Fruit fly (Drosophila melanogaster) whole organism, embryonic: ENCODE measurements around the gene CG33191.

ENCODE experiments used
- Atf3 ChIP-seq: fragments of 200-800 bp; sonication (Bioruptor generic); optimal IDR thresholded peaks from 3 replicates; lab custom pipeline; 2016; ENCODE audit warnings: missing biosample characterization, missing genetic modification characterization
- CG10274 ChIP-seq: fragments of 200-800 bp; sonication (Bioruptor generic); optimal IDR thresholded peaks from 3 replicates; lab custom pipeline; 2017; ENCODE audit warnings: missing biosample characterization, mild to moderate bottlenecking, missing genetic modification characterization
- CG1529 ChIP-seq: fragments of 200-800 bp; sonication (Bioruptor generic); optimal IDR thresholded peaks from 3 replicates; lab custom pipeline; 2018; ENCODE audit warnings: missing biosample characterization, missing genetic modification characterization
- CG1603 ChIP-seq: fragments of 200-800 bp; sonication (Bioruptor generic); optimal IDR thresholded peaks from 2 replicates; lab custom pipeline; 2019; ENCODE audit warnings: missing biosample characterization, mild to moderate bottlenecking, missing genetic modification characterization, moderate library complexity
- CG17186 ChIP-seq: fragments of 200-800 bp; sonication (Bioruptor generic); optimal IDR thresholded peaks from 3 replicates; lab custom pipeline; 2017; ENCODE audit warnings: missing biosample characterization, missing genetic modification reagents, missing genetic modification characterization
- CG2129 ChIP-seq: fragments of 200-800 bp; sonication (Bioruptor generic); IDR thresholded peaks from 2 replicates; pipeline ENCODE4 v1.3.6; 2022; ENCODE audit warnings: missing biosample characterization, missing genetic modification characterization; ENCODE audit not compliant: partially characterized antibody
- CG4328 ChIP-seq: fragments of 200-800 bp; sonication (Bioruptor generic); optimal IDR thresholded peaks from 3 replicates; lab custom pipeline; 2017; ENCODE audit warnings: missing biosample characterization, missing genetic modification reagents, missing genetic modification characterization
- CG6791 ChIP-seq: fragments of 200-800 bp; sonication (Bioruptor generic); IDR thresholded peaks from 3 replicates; pipeline ENCODE4 v1.3.6; 2022; ENCODE audit warnings: missing biosample characterization, missing genetic modification characterization; ENCODE audit not compliant: partially characterized antibody
- CG6813 ChIP-seq: fragments of 200-800 bp; sonication (Bioruptor generic); optimal IDR thresholded peaks from 2 replicates; lab custom pipeline; 2017; ENCODE audit warnings: missing biosample characterization, missing genetic modification characterization, mild to moderate bottlenecking, moderate library complexity, missing genetic modification reagents
- CG7963 ChIP-seq: fragments of 200-800 bp; sonication (Bioruptor generic); IDR thresholded peaks from 3 replicates; pipeline ENCODE4 v1.3.6; 2022; ENCODE audit warnings: missing biosample characterization, missing genetic modification characterization; ENCODE audit not compliant: partially characterized antibody
- Camta ChIP-seq: fragments of 200-800 bp; sonication (Bioruptor generic); optimal IDR thresholded peaks from 2 replicates; lab custom pipeline; 2016; ENCODE audit warnings: missing biosample characterization, missing genetic modification characterization
- D ChIP-seq, 2 experiments: fragments of 200-800 bp in 1 of 2; fragments of >200 bp in 1 of 2; sonication (Bioruptor generic) in 1 of 2; optimal IDR thresholded peaks; 2 replicates in 1 of 2; 3 replicates in 1 of 2; lab custom pipeline; 2017; ENCODE audit warnings: mild to moderate bottlenecking in 1 of 2, missing biosample characterization in 1 of 2, missing genetic modification characterization in 1 of 2, missing genetic modification reagents in 1 of 2
- D19A ChIP-seq: fragments of 200-800 bp; optimal IDR thresholded peaks from 3 replicates; lab custom pipeline; 2019; ENCODE audit warnings: missing biosample characterization, mild to moderate bottlenecking, missing genetic modification characterization, moderate library complexity
- Dp ChIP-seq: fragments of 200-800 bp; sonication (Bioruptor generic); optimal IDR thresholded peaks from 2 replicates; lab custom pipeline; 2018; ENCODE audit warnings: missing biosample characterization, mild to moderate bottlenecking, missing genetic modification characterization, moderate library complexity
- E2f2 ChIP-seq: fragments of 200-800 bp; sonication (Bioruptor generic); IDR thresholded peaks from 2 replicates; pipeline ENCODE4 v1.3.6; 2022; ENCODE audit warnings: missing biosample characterization, missing genetic modification characterization
- Elba2 ChIP-seq: fragments of 200-800 bp; sonication (Bioruptor generic); optimal IDR thresholded peaks from 3 replicates; lab custom pipeline; 2016; ENCODE audit warnings: missing biosample characterization, missing genetic modification characterization
- HmgZ ChIP-seq: fragments of 200-800 bp; sonication (Bioruptor generic); optimal IDR thresholded peaks from 2 replicates; lab custom pipeline; 2018; ENCODE audit warnings: missing biosample characterization, mild to moderate bottlenecking, missing genetic modification characterization
- Hmr ChIP-seq: fragments of 200-800 bp; sonication (Bioruptor generic); optimal IDR thresholded peaks from 3 replicates; lab custom pipeline; 2017; ENCODE audit warnings: mild to moderate bottlenecking, missing biosample characterization, missing genetic modification reagents, missing genetic modification characterization
- Lim3 ChIP-seq: fragments of 200-800 bp; sonication (Bioruptor generic); IDR thresholded peaks from 2 replicates; pipeline ENCODE4 v1.3.6; 2022; ENCODE audit warnings: missing biosample characterization, missing genetic modification characterization
- Ptx1 ChIP-seq: fragments of 200-800 bp; sonication (Bioruptor generic); IDR thresholded peaks from 2 replicates; pipeline ENCODE4 v1.3.6; 2022; ENCODE audit warnings: missing biosample characterization, missing genetic modification characterization
- TFAM ChIP-seq: fragments of 200-800 bp; sonication (Bioruptor generic); optimal IDR thresholded peaks from 2 replicates; lab custom pipeline; 2017; ENCODE audit warnings: missing biosample characterization, missing genetic modification characterization, inconsistent platforms
- Xrp1 ChIP-seq: fragments of 200-800 bp; sonication (Bioruptor generic); IDR thresholded peaks from 2 replicates; pipeline ENCODE4 v1.3.6; 2022; ENCODE audit warnings: missing biosample characterization, missing genetic modification characterization
- amos ChIP-seq: fragments of 200-800 bp; sonication (Bioruptor generic); IDR thresholded peaks from 2 replicates; pipeline ENCODE4 v1.3.6; 2022; ENCODE audit warnings: missing biosample characterization, missing genetic modification characterization; ENCODE audit not compliant: partially characterized antibody
- caup ChIP-seq: fragments of 200-800 bp; sonication (Bioruptor generic); optimal IDR thresholded peaks from 3 replicates; lab custom pipeline; 2017; ENCODE audit warnings: missing biosample characterization, mild to moderate bottlenecking, missing genetic modification characterization, moderate library complexity; ENCODE audit not compliant: severe bottlenecking
- cwo ChIP-seq: fragments of 200-800 bp; sonication (Bioruptor generic); optimal IDR thresholded peaks from 3 replicates; lab custom pipeline; 2017; ENCODE audit warnings: missing biosample characterization, missing genetic modification characterization, mild to moderate bottlenecking, moderate library complexity, missing genetic modification reagents
- gce ChIP-seq: fragments of 200-800 bp; sonication (Bioruptor generic); IDR thresholded peaks from 3 replicates; pipeline ENCODE4 v1.3.6; 2022; ENCODE audit warnings: missing biosample characterization, missing genetic modification characterization
- grn ChIP-seq: fragments of 200-800 bp; sonication (Bioruptor generic); optimal IDR thresholded peaks from 3 replicates; lab custom pipeline; 2017; ENCODE audit warnings: missing biosample characterization, missing genetic modification characterization
- gsb-n ChIP-seq: fragments of 200-800 bp; sonication (Bioruptor generic); optimal IDR thresholded peaks from 3 replicates; lab custom pipeline; 2018; ENCODE audit warnings: missing biosample characterization, mild to moderate bottlenecking, missing genetic modification characterization
- lab ChIP-seq: fragments of 200-800 bp; sonication (Bioruptor generic); optimal IDR thresholded peaks from 3 replicates; lab custom pipeline; 2017; ENCODE audit warnings: missing biosample characterization, missing genetic modification characterization, mild to moderate bottlenecking, moderate library complexity, missing genetic modification reagents
- lmd ChIP-seq: fragments of 200-800 bp; sonication (Bioruptor generic); IDR thresholded peaks from 2 replicates; pipeline ENCODE4 v1.3.6; 2022; ENCODE audit warnings: missing biosample characterization, missing genetic modification characterization
- peb ChIP-seq: fragments of 200-800 bp; sonication (Bioruptor generic); IDR thresholded peaks from 2 replicates; pipeline ENCODE4 v1.3.6; 2022; ENCODE audit warnings: missing biosample characterization, missing genetic modification characterization
- pho ChIP-seq: fragments of 200-800 bp; sonication (Bioruptor generic); optimal IDR thresholded peaks from 2 replicates; lab custom pipeline; 2016; ENCODE audit warnings: missing biosample characterization, missing genetic modification characterization
- run ChIP-seq: fragments of 200-800 bp; sonication (Bioruptor generic); optimal IDR thresholded peaks from 3 replicates; lab custom pipeline; 2018; ENCODE audit warnings: missing biosample characterization, mild to moderate bottlenecking, missing genetic modification characterization
- sens ChIP-seq: fragments of 200-800 bp; sonication (Bioruptor generic); peaks from one replicate; lab custom pipeline; 2016; ENCODE audit warnings: missing biosample characterization, missing genetic modification characterization
- so ChIP-seq: fragments of 200-800 bp; sonication (Bioruptor generic); IDR thresholded peaks from 3 replicates; pipeline ENCODE4 v1.3.6; 2022; ENCODE audit warnings: missing biosample characterization, missing genetic modification characterization
- sqz ChIP-seq: fragments of 200-800 bp; sonication (Bioruptor generic); optimal IDR thresholded peaks from 3 replicates; lab custom pipeline; 2018; ENCODE audit warnings: missing biosample characterization, mild to moderate bottlenecking, missing genetic modification characterization
- toy ChIP-seq: fragments of 200-800 bp; sonication (Bioruptor generic); IDR thresholded peaks from 2 replicates; pipeline ENCODE4 v1.3.6; 2022; ENCODE audit warnings: missing biosample characterization, missing genetic modification characterization
- trem ChIP-seq: fragments of 200-800 bp; optimal IDR thresholded peaks from 3 replicates; lab custom pipeline; 2019; ENCODE audit warnings: missing biosample characterization, mild to moderate bottlenecking, missing genetic modification characterization, moderate library complexity
- tx ChIP-seq: fragments of 200-800 bp; sonication (Bioruptor generic); optimal IDR thresholded peaks from 2 replicates; lab custom pipeline; 2016; ENCODE audit warnings: missing biosample characterization, missing genetic modification characterization
- wek ChIP-seq: fragments of 200-800 bp; sonication (Bioruptor generic); optimal IDR thresholded peaks from 3 replicates; lab custom pipeline; 2018; ENCODE audit warnings: missing biosample characterization, mild to moderate bottlenecking, missing genetic modification characterization, moderate library complexity
- zfh1 ChIP-seq: fragments of 200-800 bp; sonication (Bioruptor generic); IDR thresholded peaks from 3 replicates; pipeline ENCODE4 v1.3.6; 2022; ENCODE audit warnings: missing biosample characterization, missing genetic modification characterization

The CG33191 gene

dm6 chr3R:8807831-8808517, 28.3 kb upstream of the CG33191 start (continued):
- no peak for TF ChIP-seq so (GFP tag; lab: Robert Waterston, UW)
- TF ChIP-seq CG1529 (GFP tag; lab: Kevin White, UChicago): no peak
- no peak for TF ChIP-seq pho (GFP tag; lab: Kevin White, UChicago)
- TF ChIP-seq CG6791 (GFP tag; lab: Robert Waterston, UW): peak; percentile 68; the same call in 1 of the 3 replicates
- TF ChIP-seq Camta (GFP tag; lab: Kevin White, UChicago): no peak
- no peak for TF ChIP-seq cwo (GFP tag; lab: Kevin White, UChicago)
- TF ChIP-seq HmgZ (tag; lab: Kevin White, UChicago): no peak
- peak; percentile 28 for TF ChIP-seq wek (GFP tag; lab: Kevin White, UChicago)
- no peak for TF ChIP-seq Xrp1 (GFP tag; lab: Robert Waterston, UW)
- no peak for TF ChIP-seq trem (tag; lab: Kevin White, UChicago)

- peak; percentile 59 for TF ChIP-seq D19A (tag; lab: Kevin White, UChicago)
- TF ChIP-seq CG17186 (GFP tag; lab: Kevin White, UChicago): peak; percentile 75
- TF ChIP-seq CG2129 (GFP tag; lab: Robert Waterston, UW): no peak
- TF ChIP-seq Dp: peak; percentile 72
- TF ChIP-seq caup (GFP tag; lab: Kevin White, UChicago): no peak
- no peak for TF ChIP-seq lmd (GFP tag; lab: Robert Waterston, UW)
- no peak for TF ChIP-seq toy
- TF ChIP-seq run (tag; lab: Kevin White, UChicago): no peak
- TF ChIP-seq gsb-n (tag; lab: Kevin White, UChicago): no peak
- no peak for TF ChIP-seq Hmr (GFP tag; lab: Kevin White, UChicago)
- TF ChIP-seq CG1603: no peak
- TF ChIP-seq peb (GFP tag; lab: Robert Waterston, UW): no peak
- no peak for TF ChIP-seq tx (GFP tag; lab: Kevin White, UChicago)
- no peak for TF ChIP-seq gce (GFP tag; lab: Robert Waterston, UW)
- no peak for TF ChIP-seq grn (GFP tag; lab: Kevin White, UChicago)
- peak; percentile 38 for TF ChIP-seq Elba2 (GFP tag; lab: Kevin White, UChicago)
- TF ChIP-seq Ptx1 (GFP tag; lab: Robert Waterston, UW): no peak
- TF ChIP-seq lab (GFP tag; lab: Kevin White, UChicago): no peak
- no peak for TF ChIP-seq sqz (GFP tag; lab: Kevin White, UChicago)
- TF ChIP-seq CG10274: no peak
- no peak for TF ChIP-seq CG4328 (GFP tag; lab: Kevin White, UChicago)
- TF ChIP-seq Lim3 (GFP tag; lab: Robert Waterston, UW): no peak
- no peak for TF ChIP-seq Atf3
- no peak for TF ChIP-seq so (GFP tag; lab: Robert Waterston, UW)
- no peak for TF ChIP-seq TFAM (GFP tag; lab: Kevin White, UChicago)
- peak; percentile 78 for TF ChIP-seq E2f2
These were observed 27.3 kb upstream of the CG33191 start for dm6 chr3R:8807048-8807447.

DNA sequence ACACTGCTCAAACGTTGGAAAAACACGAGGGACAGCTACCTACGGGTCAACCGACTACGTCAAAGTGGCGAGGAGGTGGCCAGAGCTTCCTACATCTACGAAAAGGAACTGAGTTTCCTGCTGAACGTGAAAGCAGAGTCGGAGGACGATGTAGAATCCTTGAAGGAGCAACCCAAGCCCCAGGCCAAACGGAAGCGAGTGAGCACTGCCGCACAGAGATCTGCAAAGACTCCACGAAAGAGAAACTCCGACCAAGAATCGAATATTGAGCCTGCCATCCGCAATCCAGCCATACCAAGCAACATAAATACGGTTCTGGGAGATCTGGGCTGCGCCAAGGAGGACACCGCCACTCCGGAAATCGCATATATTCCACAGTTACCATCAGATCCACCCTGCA, 26.9 kb upstream of the CG33191 start:
- TF ChIP-seq zfh1 (GFP tag; lab: Robert Waterston, UW) (0 out of 3 replicates have a peak, but pooled peaks have one; percentile 31), amos (0 out of 2 replicates have a peak, but pooled peaks have one; percentile 11), CG6813 (no peak), CG7963 (GFP tag; lab: Robert Waterston, UW) (0 out of 3 replicates have a peak, but pooled peaks have one; percentile 54), sens (GFP tag; lab: Kevin White, UChicago) (peak; percentile 61), D (optimal IDR thresholded peaks at IDR 0.05; lab: Kevin White, UChicago) (peak; percentile 16), D (GFP tag; optimal IDR thresholded peaks at IDR 0.05; lab: Kevin White, UChicago) (no peak)
